Worm (Caenorhabditis elegans) whole organism, young adult: ENCODE results near the gene cutl-26.

ENCODE experiments used
- Y53G8AR.9 ChIP-seq: fragments of 200-800 bp; sonication (Bioruptor generic); conservative IDR thresholded peaks from 2 replicates; pipeline ENCODE4 v1.3.6; 2022; ENCODE audit warnings: missing genetic modification reagents, missing genetic modification characterization, missing compliant biosample characterization
- Y56A3A.18 ChIP-seq: fragments of 200-800 bp; sonication (Bioruptor generic); IDR thresholded peaks from 2 replicates; pipeline ENCODE4 v1.3.6; 2022; ENCODE audit warnings: missing genetic modification reagents, missing genetic modification characterization, missing compliant biosample characterization
- ama-1 ChIP-seq, 3 experiments: fragments of 150-350 bp in 1 of 3; sonication (generic microtip) in 2 of 3; optimal IDR thresholded peaks; 2 replicates each; lab custom pipeline; 2014 to 2018; ENCODE audit warnings: missing biosample characterization in 2 of 3, missing genetic modification characterization in 2 of 3, missing genetic modification reagents in 2 of 3
- bed-2 ChIP-seq: fragments of 200-800 bp; sonication (Bioruptor generic); IDR thresholded peaks from 2 replicates; pipeline ENCODE4 v1.3.6; 2022; ENCODE audit warnings: missing genetic modification reagents, missing genetic modification characterization, missing compliant biosample characterization
- him-1 ChIP-seq: sonication (generic microtip); optimal IDR thresholded peaks from 2 replicates; lab custom pipeline; 2016; ENCODE audit warnings: missing genotype, missing genetic modification reagents, missing genetic modification characterization, missing compliant biosample characterization
- snpc-1.3 ChIP-seq: sonication (generic microtip); optimal IDR thresholded peaks from 2 replicates; lab custom pipeline; 2017; ENCODE audit warnings: missing genetic modification characterization, mild to moderate bottlenecking, missing compliant biosample characterization, antibody characterized with exemption, moderate library complexity, missing genotype, missing genetic modification reagents; ENCODE audit not compliant: insufficient read depth

ce11 chrIV:754357-754972, 46.9 kb upstream of the cutl-26 start:
- no peak for TF ChIP-seq ama-1 (optimal IDR thresholded peaks at IDR 0.05; lab: Kevin White, UChicago)
- TF ChIP-seq ama-1 (GFP tag; optimal IDR thresholded peaks at IDR 0.05; lab: Kevin White, UChicago) = no peak
- no peak for TF ChIP-seq snpc-1.3 (tag; lab: Kevin White, UChicago)
- TF ChIP-seq him-1 (tag; lab: Kevin White, UChicago) = no peak
- no peak for TF ChIP-seq Y56A3A.18 (GFP tag; lab: Robert Waterston, UW)
- TF ChIP-seq bed-2 (GFP tag; lab: Robert Waterston, UW) = no peak
- no peak for TF ChIP-seq Y53G8AR.9 (GFP tag; lab: Robert Waterston, UW)
